Fruit fly (Drosophila melanogaster): ENCODE data around the gene RpS4.
A peak's percentile ranks its signal among the peaks of the same experiment; 100 is the strongest.

Gene RpS4

dm6 chr3L:13019249-13019956, 22.2 kb upstream of the RpS4 start (continued):
- TF ChIP-seq CG6683 (GFP tag; optimal IDR thresholded peaks at IDR 0.05) (no peak), hb (GFP tag; IDR thresholded peaks at IDR 0.05; ENCODE audit: partially characterized antibody) (no peak), CG1602 (GFP tag; optimal IDR thresholded peaks at IDR 0.05) (no peak), inv (GFP tag; IDR thresholded peaks at IDR 0.05; ENCODE audit: partially characterized antibody) (no peak), sug (tag; optimal IDR thresholded peaks at IDR 0.05) (peak; percentile 44), abd-A (tag; optimal IDR thresholded peaks at IDR 0.05) (peak; percentile 40), CG11456 (GFP tag; IDR thresholded peaks at IDR 0.05) (no peak), CG12236 (GFP tag; optimal IDR thresholded peaks at IDR 0.05) (no peak), shn (GFP tag; optimal IDR thresholded peaks at IDR 0.05) (no peak), CG14441 (GFP tag; IDR thresholded peaks at IDR 0.05) (no peak), CG4404 (GFP tag; IDR thresholded peaks at IDR 0.05) (no peak), pfk (GFP tag; optimal IDR thresholded peaks at IDR 0.05) (no peak), Vsx1 (GFP tag; optimal IDR thresholded peaks at IDR 0.05) (no peak), Camta (GFP tag; optimal IDR thresholded peaks at IDR 0.05) (no peak), mirr (GFP tag; optimal IDR thresholded peaks at IDR 0.05) (peak; percentile 25), kay (GFP tag; optimal IDR thresholded peaks at IDR 0.05) (no peak), CG4617 (GFP tag; optimal IDR thresholded peaks at IDR 0.05; ENCODE audit: borderline replicate concordance) (no peak), yki (optimal IDR thresholded peaks at IDR 0.05) (no peak), lab (GFP tag; optimal IDR thresholded peaks at IDR 0.05) (no peak), mld (GFP tag; IDR thresholded peaks at IDR 0.05; ENCODE audit: partially characterized antibody) (no peak), Taf1 (GFP tag; IDR thresholded peaks at IDR 0.05) (no peak), nau (GFP tag; optimal IDR thresholded peaks at IDR 0.05) (no peak), Mrtf (GFP tag; IDR thresholded peaks at IDR 0.05) (no peak), sisA (GFP tag; IDR thresholded peaks at IDR 0.05) (no peak), kah (GFP tag; optimal IDR thresholded peaks at IDR 0.05) (no peak), bab2 (GFP tag; optimal IDR thresholded peaks at IDR 0.05) (no peak), CG6254 (GFP tag; optimal IDR thresholded peaks at IDR 0.05) (no peak), CG13894 (tag; optimal IDR thresholded peaks at IDR 0.05) (no peak), repo (GFP tag; optimal IDR thresholded peaks at IDR 0.05) (no peak), gfzf (GFP tag; optimal IDR thresholded peaks at IDR 0.05) (no peak), NFAT (GFP tag; IDR thresholded peaks at IDR 0.05) (no peak), MBD-R2 (GFP tag; IDR thresholded peaks at IDR 0.05) (no peak), CG9932 (GFP tag; IDR thresholded peaks at IDR 0.05) (no peak), sob (GFP tag; IDR thresholded peaks at IDR 0.05) (no peak), dpn (GFP tag; optimal IDR thresholded peaks at IDR 0.05) (no peak), gcm2 (GFP tag; optimal IDR thresholded peaks at IDR 0.05) (no peak), jigr1 (GFP tag; IDR thresholded peaks at IDR 0.05) (no peak), Atf-2 (GFP tag; optimal IDR thresholded peaks at IDR 0.05) (no peak), CG18599 (GFP tag; optimal IDR thresholded peaks at IDR 0.05) (no peak), exex (tag; optimal IDR thresholded peaks at IDR 0.05) (peak; percentile 74), CG12769 (tag; optimal IDR thresholded peaks at IDR 0.05) (no peak), Blimp-1 (GFP tag; optimal IDR thresholded peaks at IDR 0.05) (no peak), Antp (GFP tag; optimal IDR thresholded peaks at IDR 0.05) (no peak), sd (tag; optimal IDR thresholded peaks at IDR 0.05) (no peak), CG7928 (GFP tag; optimal IDR thresholded peaks at IDR 0.05) (no peak), hkb (optimal IDR thresholded peaks at IDR 0.05) (no peak), hkb (GFP tag; IDR thresholded peaks at IDR 0.05) (no peak), emc (GFP tag; optimal IDR thresholded peaks at IDR 0.05) (no peak), CG4360 (GFP tag; IDR thresholded peaks at IDR 0.05) (no peak), CG32767 (GFP tag; IDR thresholded peaks at IDR 0.05) (no peak), pzg (GFP tag; optimal IDR thresholded peaks at IDR 0.05) (no peak)
